Worm (Caenorhabditis elegans) whole organism, midembryonic: Measurements from ENCODE around the gene nra-1.

Experiments
- med-1 ChIP-seq: sonication (generic microtip); optimal IDR thresholded peaks from 2 replicates; lab custom pipeline; 2017; ENCODE audit warnings: missing genetic modification characterization, mild to moderate bottlenecking, missing compliant biosample characterization, antibody characterized with exemption, missing genetic modification reagents; ENCODE audit not compliant: insufficient read depth
- ref-1 ChIP-seq: fragments of 200-800 bp; sonication (Bioruptor generic); conservative IDR thresholded peaks from 2 replicates; pipeline ENCODE4 v1.3.6; 2022; ENCODE audit warnings: missing genetic modification reagents, missing genetic modification characterization, missing compliant biosample characterization

ce11 chrIV:17267304-17267891 is 16.6 kb downstream of the nra-1 start:
- TF ChIP-seq ref-1 (GFP tag; lab: Robert Waterston, UW): no peak
- no peak for TF ChIP-seq med-1 (GFP tag; lab: Kevin White, UChicago)
